Fruit fly (Drosophila melanogaster) whole organism, embryonic: ENCODE results near the gene PIG-B.
A peak's percentile ranks its signal among the peaks of the same experiment; 100 is the strongest.

Experiments
- Antp ChIP-seq: fragments of 200-800 bp; sonication (Bioruptor generic); optimal IDR thresholded peaks from 3 replicates; lab custom pipeline; 2016; ENCODE audit warnings: missing biosample characterization, missing genetic modification characterization
- Atf6 ChIP-seq: fragments of 200-800 bp; sonication (Bioruptor generic); IDR thresholded peaks from 2 replicates; pipeline ENCODE4 v1.3.6; 2022; ENCODE audit warnings: missing biosample characterization, missing genetic modification characterization
- Blimp-1 ChIP-seq: fragments of 200-800 bp; sonication (Bioruptor generic); optimal IDR thresholded peaks from 3 replicates; lab custom pipeline; 2018; ENCODE audit warnings: missing biosample characterization, missing genetic modification characterization, mild to moderate bottlenecking, moderate library complexity, missing genetic modification reagents
- CG11085 ChIP-seq: fragments of 200-800 bp; sonication (Bioruptor generic); IDR thresholded peaks from 2 replicates; pipeline ENCODE4 v1.3.6; 2022; ENCODE audit warnings: missing biosample characterization, missing genetic modification characterization
- CG11695 ChIP-seq: fragments of 200-800 bp; sonication (Bioruptor generic); IDR thresholded peaks from 3 replicates; pipeline ENCODE4 v1.3.6; 2022; ENCODE audit warnings: missing biosample characterization, missing genetic modification characterization
- CG12219 ChIP-seq: fragments of 200-800 bp; sonication (Bioruptor generic); optimal IDR thresholded peaks from 3 replicates; lab custom pipeline; 2018; ENCODE audit warnings: missing biosample characterization, mild to moderate bottlenecking, missing genetic modification characterization
- CG13296 ChIP-seq: fragments of 200-800 bp; sonication (Bioruptor generic); optimal IDR thresholded peaks from 3 replicates; lab custom pipeline; 2018; ENCODE audit warnings: missing biosample characterization, mild to moderate bottlenecking, missing genetic modification characterization
- CG14667 ChIP-seq: fragments of 200-800 bp; sonication (Bioruptor generic); IDR thresholded peaks from 2 replicates; pipeline ENCODE4 v1.3.6; 2022; ENCODE audit warnings: missing biosample characterization, missing genetic modification characterization
- CG18262 ChIP-seq: fragments of 200-800 bp; optimal IDR thresholded peaks from 3 replicates; lab custom pipeline; 2019; ENCODE audit warnings: missing biosample characterization, mild to moderate bottlenecking, missing genetic modification characterization, moderate library complexity
- CG18619 ChIP-seq: fragments of 200-800 bp; sonication (Bioruptor generic); optimal IDR thresholded peaks from 3 replicates; lab custom pipeline; 2017; ENCODE audit warnings: missing biosample characterization, mild to moderate bottlenecking, missing genetic modification characterization
- CG31224 ChIP-seq: fragments of 200-800 bp; sonication (Bioruptor generic); IDR thresholded peaks from 2 replicates; pipeline ENCODE4 v1.3.6; 2022; ENCODE audit warnings: missing biosample characterization, missing genetic modification characterization
- CG32767 ChIP-seq: fragments of 200-800 bp; sonication (Bioruptor generic); IDR thresholded peaks from 2 replicates; pipeline ENCODE4 v1.3.6; 2022; ENCODE audit warnings: missing biosample characterization, missing genetic modification characterization
- CG3407 ChIP-seq: fragments of 200-800 bp; sonication (Bioruptor generic); optimal IDR thresholded peaks from 2 replicates; lab custom pipeline; 2018; ENCODE audit warnings: missing biosample characterization, mild to moderate bottlenecking, missing genetic modification characterization
- CG42726 ChIP-seq: fragments of 200-800 bp; sonication (Bioruptor generic); IDR thresholded peaks from 2 replicates; pipeline ENCODE4 v1.3.6; 2022; ENCODE audit warnings: missing biosample characterization, missing genetic modification characterization; ENCODE audit not compliant: partially characterized antibody
- CG4424 ChIP-seq: fragments of 200-800 bp; sonication (Bioruptor generic); optimal IDR thresholded peaks from 3 replicates; lab custom pipeline; 2016; ENCODE audit warnings: missing biosample characterization, missing genetic modification characterization
- CG8089 ChIP-seq: fragments of 200-800 bp; sonication (Bioruptor generic); optimal IDR thresholded peaks from 3 replicates; lab custom pipeline; 2016; ENCODE audit warnings: missing biosample characterization, missing genetic modification characterization
- CG8924 ChIP-seq: fragments of 200-800 bp; optimal IDR thresholded peaks from 3 replicates; lab custom pipeline; 2019; ENCODE audit warnings: missing biosample characterization, mild to moderate bottlenecking, missing genetic modification characterization, moderate library complexity
- CG9437 ChIP-seq: fragments of 200-800 bp; sonication (Bioruptor generic); optimal IDR thresholded peaks from 2 replicates; lab custom pipeline; 2018; ENCODE audit warnings: missing biosample characterization, mild to moderate bottlenecking, missing genetic modification characterization
- CG9727 ChIP-seq: fragments of 200-800 bp; sonication (Bioruptor generic); optimal IDR thresholded peaks from 3 replicates; lab custom pipeline; 2017; ENCODE audit warnings: missing biosample characterization, mild to moderate bottlenecking, missing genetic modification characterization
- Chrac-16 ChIP-seq: fragments of 200-800 bp; sonication (Bioruptor generic); optimal IDR thresholded peaks from 3 replicates; lab custom pipeline; 2016; ENCODE audit warnings: missing biosample characterization, missing genetic modification characterization
- Dll ChIP-seq: fragments of 200-800 bp; sonication (Bioruptor generic); IDR thresholded peaks from 4 replicates; pipeline ENCODE4 v1.3.6; 2022; ENCODE audit warnings: missing biosample characterization, missing genetic modification characterization; ENCODE audit not compliant: partially characterized antibody
- E2f1 ChIP-seq: fragments of 200-800 bp; sonication (Bioruptor generic); IDR thresholded peaks from 2 replicates; pipeline ENCODE4 v1.3.6; 2022; ENCODE audit warnings: missing biosample characterization, missing genetic modification characterization
- Elba2 ChIP-seq: fragments of 200-800 bp; sonication (Bioruptor generic); optimal IDR thresholded peaks from 3 replicates; lab custom pipeline; 2016; ENCODE audit warnings: missing biosample characterization, missing genetic modification characterization
- Hr51 ChIP-seq, 2 experiments: fragments of 200-800 bp; sonication (Bioruptor generic); optimal IDR thresholded peaks; 2 replicates in 1 of 2; 3 replicates in 1 of 2; lab custom pipeline; 2016 to 2018; ENCODE audit warnings: missing biosample characterization in 2 of 2, missing genetic modification characterization in 2 of 2, mild to moderate bottlenecking in 1 of 2, moderate library complexity in 1 of 2
- Jarid2 ChIP-seq: fragments of 200-800 bp; sonication (Bioruptor generic); optimal IDR thresholded peaks from 3 replicates; lab custom pipeline; 2017; ENCODE audit warnings: mild to moderate bottlenecking, missing biosample characterization, missing genetic modification reagents, missing genetic modification characterization
- Med ChIP-seq: fragments of 200-800 bp; sonication (Bioruptor generic); peaks from one replicate; lab custom pipeline; 2016; ENCODE audit warnings: missing biosample characterization, missing genetic modification characterization, mild to moderate bottlenecking, inconsistent platforms, moderate library complexity
- Nf-YA ChIP-seq: fragments of 200-800 bp; sonication (Bioruptor generic); IDR thresholded peaks from 2 replicates; pipeline ENCODE4 v1.3.6; 2022; ENCODE audit warnings: missing biosample characterization, missing genetic modification characterization
- Side ChIP-seq: fragments of 200-800 bp; sonication (Bioruptor generic); optimal IDR thresholded peaks from 2 replicates; lab custom pipeline; 2016; ENCODE audit warnings: missing biosample characterization, missing genetic modification characterization
- Sox100B ChIP-seq: fragments of 200-800 bp; sonication (Bioruptor generic); optimal IDR thresholded peaks from 3 replicates; lab custom pipeline; 2018; ENCODE audit warnings: missing biosample characterization, mild to moderate bottlenecking, missing genetic modification characterization
- Sry-δ ChIP-seq: fragments of 200-800 bp; sonication (Bioruptor generic); optimal IDR thresholded peaks from 2 replicates; lab custom pipeline; 2016; ENCODE audit warnings: missing biosample characterization, missing genetic modification characterization
- YL-1 ChIP-seq: fragments of 200-800 bp; sonication (Bioruptor generic); optimal IDR thresholded peaks from 3 replicates; lab custom pipeline; 2017; ENCODE audit warnings: missing biosample characterization, mild to moderate bottlenecking, missing genetic modification characterization
- ase ChIP-seq: fragments of 200-800 bp; sonication (Bioruptor generic); IDR thresholded peaks from 3 replicates; pipeline ENCODE4 v1.3.6; 2022; ENCODE audit warnings: missing biosample characterization, missing genetic modification characterization
- bbx ChIP-seq: fragments of 200-800 bp; sonication (Bioruptor generic); IDR thresholded peaks from 2 replicates; pipeline ENCODE4 v1.3.6; 2022; ENCODE audit warnings: missing biosample characterization, missing genetic modification characterization; ENCODE audit not compliant: partially characterized antibody
- btn ChIP-seq: fragments of 200-800 bp; sonication (Bioruptor generic); optimal IDR thresholded peaks from 2 replicates; lab custom pipeline; 2016; ENCODE audit warnings: missing biosample characterization, missing genetic modification characterization
- chm ChIP-seq: fragments of 200-800 bp; sonication (Bioruptor generic); IDR thresholded peaks from 2 replicates; pipeline ENCODE4 v1.3.6; 2022; ENCODE audit warnings: missing biosample characterization, missing genetic modification characterization
- danr ChIP-seq: fragments of 200-800 bp; sonication (Bioruptor generic); IDR thresholded peaks from 2 replicates; pipeline ENCODE4 v1.3.6; 2022; ENCODE audit warnings: missing biosample characterization, missing genetic modification characterization
- esg ChIP-seq: fragments of 200-800 bp; sonication (Bioruptor generic); conservative IDR thresholded peaks from 2 replicates; pipeline ENCODE4 v1.3.6; 2022; ENCODE audit warnings: missing biosample characterization, missing genetic modification characterization
- gem ChIP-seq: fragments of 200-800 bp; sonication (Bioruptor generic); optimal IDR thresholded peaks from 2 replicates; lab custom pipeline; 2019; ENCODE audit warnings: missing biosample characterization, mild to moderate bottlenecking, missing genetic modification characterization, moderate library complexity
- jigr1 ChIP-seq: fragments of 200-800 bp; sonication (Bioruptor generic); IDR thresholded peaks from 3 replicates; pipeline ENCODE4 v1.3.6; 2022; ENCODE audit warnings: missing biosample characterization, missing genetic modification characterization
- kay ChIP-seq: fragments of 200-800 bp; sonication (Bioruptor generic); optimal IDR thresholded peaks from 2 replicates; lab custom pipeline; 2016; ENCODE audit warnings: missing biosample characterization, missing genetic modification characterization
- lmd ChIP-seq: fragments of 200-800 bp; sonication (Bioruptor generic); IDR thresholded peaks from 2 replicates; pipeline ENCODE4 v1.3.6; 2022; ENCODE audit warnings: missing biosample characterization, missing genetic modification characterization
- nerfin-1 ChIP-seq: fragments of 200-800 bp; sonication (Bioruptor generic); optimal IDR thresholded peaks from 3 replicates; lab custom pipeline; 2019; ENCODE audit warnings: missing biosample characterization, mild to moderate bottlenecking, missing genetic modification characterization, moderate library complexity
- nmo ChIP-seq: fragments of 200-800 bp; sonication (Bioruptor generic); optimal IDR thresholded peaks from 2 replicates; lab custom pipeline; 2018; ENCODE audit warnings: missing biosample characterization, mild to moderate bottlenecking, missing genetic modification characterization, moderate library complexity
- pzg ChIP-seq: fragments of 200-800 bp; sonication (Bioruptor generic); optimal IDR thresholded peaks from 3 replicates; lab custom pipeline; 2018; ENCODE audit warnings: missing biosample characterization, mild to moderate bottlenecking, missing genetic modification characterization, moderate library complexity
- ranshi ChIP-seq: fragments of 200-800 bp; sonication (Bioruptor generic); IDR thresholded peaks from 2 replicates; pipeline ENCODE4 v1.3.6; 2022; ENCODE audit warnings: missing biosample characterization, missing genetic modification characterization
- sisA ChIP-seq: fragments of 200-800 bp; sonication (Bioruptor generic); IDR thresholded peaks from 2 replicates; pipeline ENCODE4 v1.3.6; 2022; ENCODE audit warnings: missing biosample characterization, missing genetic modification characterization
- slou ChIP-seq: fragments of 200-800 bp; sonication (Bioruptor generic); optimal IDR thresholded peaks from 3 replicates; lab custom pipeline; 2016; ENCODE audit warnings: missing biosample characterization, missing genetic modification characterization
- slp2 ChIP-seq: fragments of 200-800 bp; sonication (Bioruptor generic); optimal IDR thresholded peaks from 2 replicates; lab custom pipeline; 2016; ENCODE audit warnings: missing biosample characterization, missing genetic modification characterization
- zf30C ChIP-seq: fragments of 200-800 bp; sonication (Bioruptor generic); optimal IDR thresholded peaks from 3 replicates; lab custom pipeline; 2018; ENCODE audit warnings: missing biosample characterization, mild to moderate bottlenecking, missing genetic modification characterization
- zfh2 ChIP-seq: fragments of 200-800 bp; sonication (Bioruptor generic); optimal IDR thresholded peaks from 2 replicates; lab custom pipeline; 2016; ENCODE audit warnings: missing biosample characterization, missing genetic modification characterization

PIG-B gene

DNA sequence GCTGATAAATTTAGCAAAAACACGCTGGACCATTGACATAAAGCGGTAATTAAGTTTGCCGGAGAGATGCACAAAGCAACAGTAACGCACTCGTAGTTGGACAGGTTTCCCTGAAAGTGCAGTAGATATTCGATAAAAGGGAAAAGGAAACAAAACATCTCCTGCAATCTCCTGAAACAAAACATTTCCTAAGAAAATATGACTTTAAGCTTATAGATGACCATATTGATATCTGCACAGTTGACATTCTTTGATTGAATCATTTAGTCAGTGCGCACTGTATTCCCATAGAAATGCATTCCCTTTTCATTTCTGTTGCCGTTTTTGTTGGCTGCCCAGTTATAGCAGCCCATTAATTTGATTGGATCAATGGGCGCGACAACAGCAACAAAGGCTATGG, 41.8 kb downstream of the PIG-B start (continued):
- peak; percentile 1 for TF ChIP-seq btn (GFP tag; lab: Kevin White, UChicago)
- peak; percentile 21 for TF ChIP-seq Sox100B
- peak; percentile 56 for TF ChIP-seq Blimp-1 (GFP tag; lab: Kevin White, UChicago)
- TF ChIP-seq ranshi: peak; percentile 30; the same call in 1 of the 2 replicates
- TF ChIP-seq E2f1 (GFP tag; lab: Robert Waterston, UW): peak; percentile 14; the same call in 1 of the 2 replicates
- TF ChIP-seq CG8924 (tag; lab: Kevin White, UChicago): peak; percentile 56
- peak; percentile 28 for TF ChIP-seq nerfin-1 (tag; lab: Kevin White, UChicago)
- TF ChIP-seq esg: peak; percentile 58
- no peak for TF ChIP-seq Dll (GFP tag; lab: Robert Waterston, UW)
- peak; percentile 47 for TF ChIP-seq CG3407
- 0 out of 3 replicates have a peak, but pooled peaks have one; percentile 34 for TF ChIP-seq ase
- TF ChIP-seq CG18262 (tag; lab: Kevin White, UChicago): peak; percentile 55
- no peak for TF ChIP-seq Atf6
- TF ChIP-seq nmo (GFP tag; lab: Kevin White, UChicago): peak; percentile 74
- peak; percentile 92 for TF ChIP-seq Med (GFP tag; lab: Kevin White, UChicago)
- no peak for TF ChIP-seq slou (GFP tag; lab: Kevin White, UChicago)
- no peak for TF ChIP-seq CG11695 (GFP tag; lab: Robert Waterston, UW)
- TF ChIP-seq Antp (GFP tag; lab: Kevin White, UChicago): peak; percentile 16
- peak in 1 of 2 experiments; percentile 55 for TF ChIP-seq Hr51 (GFP tag; optimal IDR thresholded peaks at IDR 0.05; lab: Kevin White, UChicago)
- peak; percentile 38 for TF ChIP-seq slp2 (GFP tag; lab: Kevin White, UChicago)
- peak; percentile 60 for TF ChIP-seq CG8089 (GFP tag; lab: Kevin White, UChicago)
- peak; percentile 74 for TF ChIP-seq gem (tag; lab: Kevin White, UChicago)
- no peak for TF ChIP-seq CG4424 (GFP tag; lab: Kevin White, UChicago)
- no peak for TF ChIP-seq Nf-YA (GFP tag; lab: Robert Waterston, UW)
- 0 out of 3 replicates have a peak, but pooled peaks have one; percentile 36 for TF ChIP-seq jigr1
- peak; percentile 21 for TF ChIP-seq CG18619 (GFP tag; lab: Kevin White, UChicago)
- TF ChIP-seq CG13296 (GFP tag; lab: Kevin White, UChicago): no peak

DNA sequence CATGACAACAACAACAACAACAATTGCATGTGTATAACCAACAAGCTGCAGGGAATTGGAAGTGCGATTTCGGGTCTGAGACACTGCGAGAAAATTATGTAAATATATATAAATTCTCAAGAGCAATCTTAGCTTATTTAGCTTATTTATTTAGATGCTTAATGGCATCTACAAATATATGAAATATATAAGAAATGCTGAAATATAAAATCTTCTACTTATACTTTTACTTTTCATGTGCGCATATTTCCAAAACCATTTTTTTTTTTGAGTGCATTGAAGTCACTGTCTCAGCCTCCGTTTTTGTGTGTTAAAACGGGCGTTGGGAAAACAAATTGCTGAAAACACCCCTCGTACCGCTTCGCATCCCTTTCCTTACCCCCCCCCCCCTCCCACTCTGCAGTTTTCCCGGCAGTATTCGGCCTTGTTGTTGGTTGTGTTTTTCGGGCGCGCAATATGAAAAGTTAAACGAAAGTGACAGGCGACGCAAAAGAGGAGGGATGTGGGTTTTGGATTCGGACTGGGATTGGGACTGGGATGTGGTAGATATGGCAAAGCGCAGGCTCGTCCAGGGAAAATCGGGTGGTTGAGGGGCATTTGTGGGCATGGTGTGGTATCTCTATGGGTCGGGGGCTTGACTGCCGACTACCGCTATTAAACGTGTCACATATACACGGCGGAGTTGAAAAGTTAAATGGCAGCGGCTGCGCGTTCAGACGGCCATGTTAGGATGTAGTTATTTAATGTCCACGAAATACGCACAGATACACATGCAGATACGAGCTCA, 44.3 kb downstream of the PIG-B start:
- peak; percentile 47; the same call in 1 of the 2 replicates for TF ChIP-seq lmd (GFP tag; lab: Robert Waterston, UW)
- TF ChIP-seq CG9727 (GFP tag; lab: Kevin White, UChicago): peak; percentile 82
- TF ChIP-seq CG32767 (GFP tag; lab: Robert Waterston, UW): no peak
- no peak for TF ChIP-seq zfh2 (GFP tag; lab: Kevin White, UChicago)
- peak; percentile 53 for TF ChIP-seq sisA (GFP tag; lab: Robert Waterston, UW)
- peak; percentile 48 for TF ChIP-seq Chrac-16
- 0 out of 2 replicates have a peak, but pooled peaks have one; percentile 30 for TF ChIP-seq CG14667 (GFP tag; lab: Robert Waterston, UW)
- TF ChIP-seq kay (GFP tag; lab: Kevin White, UChicago): no peak
- TF ChIP-seq CG12219 (GFP tag; lab: Kevin White, UChicago): peak; percentile 27
- peak; percentile 77 for TF ChIP-seq nmo (GFP tag; lab: Kevin White, UChicago)
- TF ChIP-seq YL-1 (GFP tag; lab: Kevin White, UChicago): no peak
- no peak for TF ChIP-seq danr (GFP tag; lab: Robert Waterston, UW)
- TF ChIP-seq Side (GFP tag; lab: Kevin White, UChicago): no peak
- TF ChIP-seq pzg (GFP tag; lab: Kevin White, UChicago): no peak
- no peak for TF ChIP-seq bbx
- no peak; the same call in 1 of the 2 replicates for TF ChIP-seq chm (GFP tag; lab: Robert Waterston, UW)
- peak; percentile 89 for TF ChIP-seq zf30C (GFP tag; lab: Kevin White, UChicago)
- TF ChIP-seq Jarid2 (GFP tag; lab: Kevin White, UChicago): peak; percentile 11
- TF ChIP-seq CG9437 (GFP tag; lab: Kevin White, UChicago): peak; percentile 15
- peak; percentile 21 for TF ChIP-seq Elba2 (GFP tag; lab: Kevin White, UChicago)
- no peak for TF ChIP-seq CG42726 (GFP tag; lab: Robert Waterston, UW)
- TF ChIP-seq CG31224 (GFP tag; lab: Robert Waterston, UW): no peak
- TF ChIP-seq Sry-δ (GFP tag; lab: Kevin White, UChicago): no peak
- no peak for TF ChIP-seq CG11085 (GFP tag; lab: Robert Waterston, UW)
